Fruit fly (Drosophila melanogaster): ENCODE measurements around the gene CG13931.

DNA sequence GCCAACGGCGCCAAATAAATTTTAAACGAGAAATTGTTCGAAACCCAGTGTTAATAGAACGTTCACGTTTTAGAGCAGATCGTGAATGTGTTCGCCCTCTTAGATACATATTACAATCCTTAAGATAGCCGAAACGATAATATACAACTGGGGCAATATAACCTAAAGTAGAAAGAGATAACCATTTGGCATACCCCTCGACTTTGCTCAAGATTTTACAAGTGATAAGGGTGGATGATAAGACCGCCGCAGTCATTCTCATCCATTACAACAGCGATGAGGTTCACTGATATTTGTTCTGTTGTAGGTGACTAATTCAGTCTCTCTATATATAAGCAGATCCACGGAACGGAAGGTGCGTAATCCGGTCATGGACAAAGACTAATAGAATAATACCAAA lies 24.5 kb upstream of the CG13931 start:
- TF ChIP-seq rn (GFP tag; IDR thresholded peaks at IDR 0.05) = no peak
- no peak for TF ChIP-seq CG12605 (GFP tag; IDR thresholded peaks at IDR 0.05)
- no peak for TF ChIP-seq CG8301 (tag; optimal IDR thresholded peaks at IDR 0.05)
- TF ChIP-seq CG15710 (tag; optimal IDR thresholded peaks at IDR 0.05) = no peak
- TF ChIP-seq CG32121 (GFP tag; IDR thresholded peaks at IDR 0.05) = no peak
- no peak for TF ChIP-seq fd96Ca (GFP tag; IDR thresholded peaks at IDR 0.05)
- TF ChIP-seq CG10348 (GFP tag; IDR thresholded peaks at IDR 0.05) = no peak
- TF ChIP-seq Pif1A (GFP tag; optimal IDR thresholded peaks at IDR 0.05) = no peak
- TF ChIP-seq CG13204 (GFP tag; optimal IDR thresholded peaks at IDR 0.05) = no peak
- TF ChIP-seq Snoo (tag; optimal IDR thresholded peaks at IDR 0.05) = no peak
- TF ChIP-seq D1 (tag; optimal IDR thresholded peaks at IDR 0.05) = no peak
- no peak for TF ChIP-seq CG34367 (tag; optimal IDR thresholded peaks at IDR 0.05)
- TF ChIP-seq gl (tag; optimal IDR thresholded peaks at IDR 0.05) = no peak

All from whole organism, pupa.